Worm (Caenorhabditis elegans): ENCODE data around the gene Y42H9AR.2.
"Not testable (repeated sequence)": the region's sequence is repeated elsewhere in the genome, so short reads cannot be mapped to it uniquely, and the experiment has no call there.

Gene Y42H9AR.2

ce11 chrIV:8122349-8122748 lies 22.6 kb downstream of the Y42H9AR.2 start, which contains the start of gene erp-44.3:
Gene erp-44.3 (plus strand): TSS chrIV:8122649.
- not testable (repeated sequence) for TF ChIP-seq madf-2 (tag; optimal IDR thresholded peaks at IDR 0.05); elt-4 (tag; optimal IDR thresholded peaks at IDR 0.05); pag-3 (tag; optimal IDR thresholded peaks at IDR 0.05; ENCODE audit: borderline replicate concordance)

ce11 chrIV:8126902-8127301 lies 27.2 kb downstream of the Y42H9AR.2 start, which contains the start of gene ceph-41:
Gene ceph-41 (plus strand): TSS chrIV:8127202.
- TF ChIP-seq rnt-1 (tag; optimal IDR thresholded peaks at IDR 0.05) (no peak), nhr-11 (tag; optimal IDR thresholded peaks at IDR 0.05) (no peak), ceh-9 (tag; optimal IDR thresholded peaks at IDR 0.05) (no peak), pha-2 (tag; optimal IDR thresholded peaks at IDR 0.05) (no peak), ceh-48 (tag; optimal IDR thresholded peaks at IDR 0.05) (no peak), ets-4 (tag; optimal IDR thresholded peaks at IDR 0.05) (no peak), eyg-1 (tag; optimal IDR thresholded peaks at IDR 0.05) (no peak), fkh-6 (tag; optimal IDR thresholded peaks at IDR 0.05) (no peak), lim-6 (tag; optimal IDR thresholded peaks at IDR 0.05) (no peak), K02D7.2 (tag; optimal IDR thresholded peaks at IDR 0.05) (no peak), syd-9 (tag; optimal IDR thresholded peaks at IDR 0.05) (no peak), nfya-1 (tag; optimal IDR thresholded peaks at IDR 0.05) (no peak), hlh-6 (tag; optimal IDR thresholded peaks at IDR 0.05) (no peak), K09A11.1 (tag; optimal IDR thresholded peaks at IDR 0.05; ENCODE audit: insufficient read depth) (no peak), ceh-14 (tag; optimal IDR thresholded peaks at IDR 0.05) (no peak)

- TF ChIP-seq unc-55 (GFP tag; optimal IDR thresholded peaks at IDR 0.05), result no peak
These were observed 27.7 kb downstream of the Y42H9AR.2 start for ce11 chrIV:8127430-8127829.

- no peak for TF ChIP-seq T23F11.4 (GFP tag; optimal IDR thresholded peaks at IDR 0.05)
- TF ChIP-seq eyg-1 (tag; optimal IDR thresholded peaks at IDR 0.05), result no peak
- TF ChIP-seq ceh-9 (tag; optimal IDR thresholded peaks at IDR 0.05), result no peak
- no peak for TF ChIP-seq syd-9 (tag; optimal IDR thresholded peaks at IDR 0.05)
- no peak for TF ChIP-seq elt-2 (tag; optimal IDR thresholded peaks at IDR 0.05)
- no peak for TF ChIP-seq nfya-1 (tag; optimal IDR thresholded peaks at IDR 0.05)
- TF ChIP-seq ceh-48 (tag; optimal IDR thresholded peaks at IDR 0.05), result no peak
- no peak for TF ChIP-seq unc-55 (GFP tag; optimal IDR thresholded peaks at IDR 0.05)
These were observed 30.5 kb downstream of the Y42H9AR.2 start, which contains the start of the genes ndub-11 and moc-3 for ce11 chrIV:8130131-8130611. Gene ndub-11 (minus strand): TSS chrIV:8130231. Gene moc-3 (plus strand): TSS chrIV:8130561.

ce11 chrIV:8133536-8133935 lies 33.8 kb downstream of the Y42H9AR.2 start, which contains the start of gene sph-1:
Gene sph-1 (minus strand): TSS chrIV:8133558.
- TF ChIP-seq rnt-1 (tag; optimal IDR thresholded peaks at IDR 0.05) (no peak), eyg-1 (tag; optimal IDR thresholded peaks at IDR 0.05) (no peak), ceh-19 (GFP tag; optimal IDR thresholded peaks at IDR 0.05) (no peak), unc-42 (tag; optimal IDR thresholded peaks at IDR 0.05) (no peak), unc-86 (tag; optimal IDR thresholded peaks at IDR 0.05) (no peak), mec-3 (tag; optimal IDR thresholded peaks at IDR 0.05; ENCODE audit: borderline replicate concordance) (no peak), pros-1 (tag; optimal IDR thresholded peaks at IDR 0.05) (no peak), ceh-2 (tag; optimal IDR thresholded peaks at IDR 0.05) (no peak), nhr-232 (tag; optimal IDR thresholded peaks at IDR 0.05) (no peak), dve-1 (tag; optimal IDR thresholded peaks at IDR 0.05) (peak; percentile 31), ceh-31 (tag; optimal IDR thresholded peaks at IDR 0.05) (no peak), ceh-34 (tag; optimal IDR thresholded peaks at IDR 0.05) (no peak), T23F11.4 (GFP tag; optimal IDR thresholded peaks at IDR 0.05) (no peak), hlh-8 (tag; optimal IDR thresholded peaks at IDR 0.05) (no peak), F13H6.1 (tag; optimal IDR thresholded peaks at IDR 0.05) (no peak), elt-2 (tag; optimal IDR thresholded peaks at IDR 0.05) (peak; percentile 58), pax-1 (tag; optimal IDR thresholded peaks at IDR 0.05) (peak; percentile 74), ceh-22 (tag; optimal IDR thresholded peaks at IDR 0.05) (no peak), gmeb-2 (tag; optimal IDR thresholded peaks at IDR 0.05) (no peak)
